Worm (Caenorhabditis elegans) whole organism, early embryonic: ENCODE data around the gene ZK688.1.

Source experiments
- flt-1 ChIP-seq: fragments of 200-800 bp; sonication (Bioruptor generic); IDR thresholded peaks from 2 replicates; pipeline ENCODE4 v1.3.6; 2022; ENCODE audit warnings: missing genetic modification characterization, missing compliant biosample characterization
- hmbx-1 ChIP-seq: sonication (generic microtip); optimal IDR thresholded peaks from 2 replicates; lab custom pipeline; 2016; ENCODE audit warnings: mild to moderate bottlenecking, missing genetic modification characterization, missing compliant biosample characterization
- tbx-11 ChIP-seq: fragments of 200-800 bp; sonication (Bioruptor generic); IDR thresholded peaks from 2 replicates; pipeline ENCODE4 v1.3.6; 2022; ENCODE audit warnings: missing genetic modification characterization, missing compliant biosample characterization
- tbx-37 ChIP-seq: fragments of 200-800 bp; sonication (Bioruptor generic); conservative IDR thresholded peaks from 2 replicates; pipeline ENCODE4 v1.3.6; 2022; ENCODE audit warnings: missing genetic modification reagents, missing genetic modification characterization, missing compliant biosample characterization

DNA sequence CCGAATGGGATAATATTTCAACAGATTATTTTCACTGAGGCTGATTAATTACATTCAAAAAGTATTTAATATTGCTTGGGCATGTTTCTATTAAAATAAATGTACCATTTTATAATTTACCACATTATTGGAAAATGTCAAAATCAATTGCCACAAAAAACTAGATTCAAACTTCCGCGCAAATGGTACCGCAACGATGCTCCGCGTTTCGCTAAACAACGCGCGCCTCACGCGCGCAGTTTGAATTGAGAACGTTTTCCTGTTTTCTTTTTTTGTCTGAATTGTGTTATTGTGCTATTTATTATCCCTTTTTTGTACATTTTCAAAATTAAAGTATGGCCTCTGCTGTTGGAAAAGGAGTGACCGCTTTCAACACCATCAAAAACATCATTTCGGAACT, 31.5 kb downstream of the ZK688.1 start, which contains the start of gene C29E4.12:
- TF ChIP-seq hmbx-1 (tag; lab: Kevin White, UChicago) = no peak
- no peak for TF ChIP-seq flt-1 (GFP tag; lab: Robert Waterston, UW)
- TF ChIP-seq tbx-11 (GFP tag; lab: Robert Waterston, UW) = no peak
- TF ChIP-seq tbx-37 (GFP tag; lab: Robert Waterston, UW) = no peak; the same call in 1 of the 2 replicates
